Fruit fly (Drosophila melanogaster): ENCODE data around the gene Sirt2.
A peak's percentile ranks its signal among the peaks of the same experiment; 100 is the strongest.

Gene Sirt2

DNA sequence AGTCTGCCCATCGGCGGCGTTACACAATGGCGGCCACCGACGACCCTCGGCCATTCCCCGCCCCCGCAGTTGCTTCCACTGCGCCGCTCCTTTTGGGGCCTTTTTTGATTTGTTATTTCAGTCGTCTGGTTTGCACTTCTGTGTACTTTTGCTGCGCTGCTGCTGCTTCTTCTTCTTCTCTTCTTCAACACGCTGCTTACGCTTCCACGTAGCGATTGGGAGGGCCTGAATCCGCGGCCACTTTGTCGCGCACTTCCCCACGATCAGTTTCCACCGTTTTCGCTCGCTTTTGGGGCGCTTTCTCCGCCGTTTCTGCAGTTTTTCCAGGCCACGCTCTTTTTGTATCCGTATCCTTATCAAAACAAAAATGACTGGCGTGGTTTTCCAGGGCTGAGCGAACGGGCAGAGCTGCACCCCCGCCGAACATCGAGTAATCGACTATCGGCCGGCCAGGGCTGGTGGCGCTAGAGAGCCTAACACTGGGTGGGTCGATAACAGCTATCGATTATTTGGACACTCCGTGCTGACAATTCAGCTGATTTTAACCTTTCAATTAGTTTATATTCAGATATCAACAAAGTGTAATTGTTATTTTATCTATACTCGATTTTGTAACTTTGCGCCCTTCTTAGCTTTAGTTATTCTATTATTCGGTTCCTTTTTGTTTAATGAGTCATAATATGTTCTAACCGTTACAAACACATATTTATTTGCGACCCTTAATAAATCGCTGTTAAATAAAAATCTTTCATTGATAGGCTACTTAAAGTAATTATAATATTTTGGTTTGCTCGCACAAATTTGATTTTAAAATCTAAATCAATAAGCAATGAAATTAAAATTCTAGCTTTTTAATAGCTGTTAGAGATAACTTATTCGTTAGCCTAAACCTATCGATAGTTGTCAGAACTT is at the start of gene Sirt2, which contains the start of gene CG4360 (continued):
- TF ChIP-seq CG15514 (GFP tag; optimal IDR thresholded peaks at IDR 0.05): peak; percentile 77
- TF ChIP-seq CG33557 (GFP tag; optimal IDR thresholded peaks at IDR 0.05): no peak
- no peak for TF ChIP-seq CG8281 (tag; optimal IDR thresholded peaks at IDR 0.05)
- peak; percentile 46 for TF ChIP-seq CG2712 (tag; optimal IDR thresholded peaks at IDR 0.05)
- TF ChIP-seq sug (tag; optimal IDR thresholded peaks at IDR 0.05): peak; percentile 56
- TF ChIP-seq CG13424 (tag; optimal IDR thresholded peaks at IDR 0.05): peak; percentile 19
- TF ChIP-seq H15 (GFP tag; IDR thresholded peaks at IDR 0.05): peak; percentile 53; the same call in 1 of the 3 replicates
- peak; percentile 33; the same call in 1 of the 2 replicates for TF ChIP-seq CG10366 (GFP tag; IDR thresholded peaks at IDR 0.05)
- TF ChIP-seq cg (GFP tag; optimal IDR thresholded peaks at IDR 0.05): no peak
- TF ChIP-seq cas (GFP tag; IDR thresholded peaks at IDR 0.05): peak; percentile 56
- TF ChIP-seq HmgZ (tag; optimal IDR thresholded peaks at IDR 0.05): peak; percentile 62
- peak; percentile 26 for TF ChIP-seq CTCF (GFP tag; optimal IDR thresholded peaks at IDR 0.05)
- no peak for TF ChIP-seq pan (optimal IDR thresholded peaks at IDR 0.05)
- TF ChIP-seq pan (GFP tag; optimal IDR thresholded peaks at IDR 0.05 in 1 of 2, IDR thresholded peaks at IDR 0.05 in 1 of 2): peak in 1 of 2 experiments; percentile 33
- peak; percentile 65; the same call in 2 of the 4 replicates for TF ChIP-seq Dll (GFP tag; IDR thresholded peaks at IDR 0.05; ENCODE audit: partially characterized antibody)
- no peak for TF ChIP-seq CG2202 (tag; optimal IDR thresholded peaks at IDR 0.05)
- no peak for TF ChIP-seq insv (GFP tag; optimal IDR thresholded peaks at IDR 0.05)
- TF ChIP-seq zen (tag; optimal IDR thresholded peaks at IDR 0.05): no peak
- no peak for TF ChIP-seq CG17612 (GFP tag; IDR thresholded peaks at IDR 0.05)
- TF ChIP-seq CG34224 (GFP tag; IDR thresholded peaks at IDR 0.05; ENCODE audit: partially characterized antibody): peak; percentile 46; the same call in 1 of the 3 replicates
- peak; percentile 44; the same call in 1 of the 2 replicates for TF ChIP-seq ssp (GFP tag; IDR thresholded peaks at IDR 0.05)
- peak; percentile 93 for TF ChIP-seq Ets97D (GFP tag; optimal IDR thresholded peaks at IDR 0.05)
- TF ChIP-seq Sry-β (GFP tag; optimal IDR thresholded peaks at IDR 0.05): peak; percentile 89
- TF ChIP-seq CG9817 (tag; optimal IDR thresholded peaks at IDR 0.05): peak; percentile 35
- no peak; the same call in 1 of the 2 replicates for TF ChIP-seq Drgx (GFP tag; IDR thresholded peaks at IDR 0.05)
- TF ChIP-seq CG8924 (tag; optimal IDR thresholded peaks at IDR 0.05): peak; percentile 22
- TF ChIP-seq Hr78 (GFP tag; optimal IDR thresholded peaks at IDR 0.05): no peak
- TF ChIP-seq Bgb (GFP tag; IDR thresholded peaks at IDR 0.05; ENCODE audit: partially characterized antibody): peak; percentile 93
- no peak for TF ChIP-seq MTF-1 (GFP tag; optimal IDR thresholded peaks at IDR 0.05; ENCODE audit: borderline replicate concordance)
- TF ChIP-seq CG13287 (GFP tag; IDR thresholded peaks at IDR 0.05; ENCODE audit: partially characterized antibody): peak; percentile 72
- peak; percentile 29 for TF ChIP-seq PHDP (tag; optimal IDR thresholded peaks at IDR 0.05)
- TF ChIP-seq CG17328 (GFP tag; IDR thresholded peaks at IDR 0.05): no peak
- TF ChIP-seq odd (GFP tag; optimal IDR thresholded peaks at IDR 0.05): no peak
- peak; percentile 56 for TF ChIP-seq onecut (GFP tag; IDR thresholded peaks at IDR 0.05)
- peak; percentile 16 for TF ChIP-seq CG17186 (GFP tag; optimal IDR thresholded peaks at IDR 0.05)
- TF ChIP-seq CG14710 (tag; optimal IDR thresholded peaks at IDR 0.05): peak; percentile 50
- peak; percentile 57 for TF ChIP-seq CG17829 (tag; optimal IDR thresholded peaks at IDR 0.05)
- peak; percentile 36; the same call in 1 of the 2 replicates for TF ChIP-seq NFAT (GFP tag; IDR thresholded peaks at IDR 0.05)
- 0 out of 2 replicates have a peak, but pooled peaks have one; percentile 44 for TF ChIP-seq rib (GFP tag; IDR thresholded peaks at IDR 0.05)
- TF ChIP-seq Dip3 (GFP tag; optimal IDR thresholded peaks at IDR 0.05): peak; percentile 27
- TF ChIP-seq CG42726 (GFP tag; IDR thresholded peaks at IDR 0.05; ENCODE audit: partially characterized antibody): peak; percentile 91
- TF ChIP-seq CG7987 (GFP tag; optimal IDR thresholded peaks at IDR 0.05): peak; percentile 62
- no peak for TF ChIP-seq ab (GFP tag; optimal IDR thresholded peaks at IDR 0.05)
- TF ChIP-seq abd-A (tag; optimal IDR thresholded peaks at IDR 0.05): no peak
- TF ChIP-seq CG9215 (GFP tag; IDR thresholded peaks at IDR 0.05): peak; percentile 46
- TF ChIP-seq CG4360 (GFP tag; IDR thresholded peaks at IDR 0.05): peak; percentile 10; the same call in 1 of the 2 replicates
- TF ChIP-seq Lpt (GFP tag; optimal IDR thresholded peaks at IDR 0.05): no peak
- no peak for TF ChIP-seq ro (GFP tag; IDR thresholded peaks at IDR 0.05)
